Fruit fly (Drosophila melanogaster) whole organism, embryonic: ENCODE data around the gene ari-1.
A peak's percentile ranks its signal among the peaks of the same experiment; 100 is the strongest.

Experiments used
- Asciz ChIP-seq: fragments of 200-800 bp; sonication (Bioruptor generic); optimal IDR thresholded peaks from 2 replicates; lab custom pipeline; 2017; ENCODE audit warnings: missing biosample characterization, mild to moderate bottlenecking, missing genetic modification characterization, missing genetic modification reagents
- CG10274 ChIP-seq: fragments of 200-800 bp; sonication (Bioruptor generic); optimal IDR thresholded peaks from 3 replicates; lab custom pipeline; 2017; ENCODE audit warnings: missing biosample characterization, mild to moderate bottlenecking, missing genetic modification characterization
- CG12071 ChIP-seq: fragments of 200-800 bp; sonication (Bioruptor generic); optimal IDR thresholded peaks from 3 replicates; lab custom pipeline; 2018; ENCODE audit warnings: missing biosample characterization, mild to moderate bottlenecking, missing genetic modification characterization
- CG12219 ChIP-seq: fragments of 200-800 bp; sonication (Bioruptor generic); optimal IDR thresholded peaks from 3 replicates; lab custom pipeline; 2018; ENCODE audit warnings: missing biosample characterization, mild to moderate bottlenecking, missing genetic modification characterization
- CG12299 ChIP-seq: fragments of 200-800 bp; sonication (Bioruptor generic); optimal IDR thresholded peaks from 2 replicates; lab custom pipeline; 2018; ENCODE audit warnings: missing biosample characterization, mild to moderate bottlenecking, missing genetic modification characterization
- CG12659 ChIP-seq: fragments of 200-800 bp; sonication (Bioruptor generic); optimal IDR thresholded peaks from 3 replicates; lab custom pipeline; 2017; ENCODE audit warnings: mild to moderate bottlenecking, missing biosample characterization, missing genetic modification reagents, missing genetic modification characterization
- CG13296 ChIP-seq: fragments of 200-800 bp; sonication (Bioruptor generic); optimal IDR thresholded peaks from 3 replicates; lab custom pipeline; 2018; ENCODE audit warnings: missing biosample characterization, mild to moderate bottlenecking, missing genetic modification characterization
- CG13424 ChIP-seq: fragments of 200-800 bp; sonication (Bioruptor generic); optimal IDR thresholded peaks from 2 replicates; lab custom pipeline; 2019; ENCODE audit warnings: missing biosample characterization, mild to moderate bottlenecking, missing genetic modification characterization, moderate library complexity
- CG13894 ChIP-seq: fragments of 200-800 bp; sonication (Bioruptor generic); optimal IDR thresholded peaks from 3 replicates; lab custom pipeline; 2018; ENCODE audit warnings: missing biosample characterization, mild to moderate bottlenecking, missing genetic modification characterization, moderate library complexity
- CG14014 ChIP-seq: fragments of 200-800 bp; sonication (Bioruptor generic); IDR thresholded peaks from 2 replicates; pipeline ENCODE4 v1.3.6; 2022; ENCODE audit warnings: missing biosample characterization, missing genetic modification characterization
- CG14860 ChIP-seq: fragments of 200-800 bp; sonication (Bioruptor generic); IDR thresholded peaks from 3 replicates; pipeline ENCODE4 v1.3.6; 2022; ENCODE audit warnings: missing biosample characterization, missing genetic modification characterization; ENCODE audit not compliant: partially characterized antibody
- CG1529 ChIP-seq: fragments of 200-800 bp; sonication (Bioruptor generic); optimal IDR thresholded peaks from 3 replicates; lab custom pipeline; 2018; ENCODE audit warnings: missing biosample characterization, missing genetic modification characterization
- CG15479 ChIP-seq: fragments of 200-800 bp; sonication (Bioruptor generic); optimal IDR thresholded peaks from 3 replicates; lab custom pipeline; 2019; ENCODE audit warnings: missing biosample characterization, mild to moderate bottlenecking, missing genetic modification characterization, moderate library complexity
- CG15514 ChIP-seq: fragments of 200-800 bp; sonication (Bioruptor generic); optimal IDR thresholded peaks from 3 replicates; lab custom pipeline; 2017; ENCODE audit warnings: missing biosample characterization, missing genetic modification characterization, mild to moderate bottlenecking, moderate library complexity, missing genetic modification reagents
- CG1603 ChIP-seq: fragments of 200-800 bp; sonication (Bioruptor generic); optimal IDR thresholded peaks from 2 replicates; lab custom pipeline; 2019; ENCODE audit warnings: missing biosample characterization, mild to moderate bottlenecking, missing genetic modification characterization, moderate library complexity
- CG17328 ChIP-seq: fragments of 200-800 bp; sonication (Bioruptor generic); IDR thresholded peaks from 2 replicates; pipeline ENCODE4 v1.3.6; 2022; ENCODE audit warnings: missing biosample characterization, missing genetic modification characterization
- CG17385 ChIP-seq: fragments of 200-800 bp; sonication (Bioruptor generic); optimal IDR thresholded peaks from 3 replicates; lab custom pipeline; 2018; ENCODE audit warnings: missing biosample characterization, mild to moderate bottlenecking, missing genetic modification characterization
- CG17912 ChIP-seq: fragments of 200-800 bp; sonication (Bioruptor generic); optimal IDR thresholded peaks from 2 replicates; lab custom pipeline; 2018; ENCODE audit warnings: missing biosample characterization, mild to moderate bottlenecking, missing genetic modification characterization
- CG31365 ChIP-seq: fragments of 200-800 bp; sonication (Bioruptor generic); optimal IDR thresholded peaks from 2 replicates; lab custom pipeline; 2018; ENCODE audit warnings: missing biosample characterization, mild to moderate bottlenecking, missing genetic modification characterization
- CG34224 ChIP-seq: fragments of 200-800 bp; sonication (Bioruptor generic); IDR thresholded peaks from 3 replicates; pipeline ENCODE4 v1.3.6; 2022; ENCODE audit warnings: missing biosample characterization, missing genetic modification characterization; ENCODE audit not compliant: partially characterized antibody
- CG3995 ChIP-seq: fragments of 200-800 bp; sonication (Bioruptor generic); optimal IDR thresholded peaks from 3 replicates; lab custom pipeline; 2016; ENCODE audit warnings: missing biosample characterization, missing genetic modification characterization
- CG4360 ChIP-seq: fragments of 200-800 bp; sonication (Bioruptor generic); IDR thresholded peaks from 2 replicates; pipeline ENCODE4 v1.3.6; 2022; ENCODE audit warnings: missing biosample characterization, missing genetic modification characterization
- CG6683 ChIP-seq: fragments of 200-800 bp; sonication (Bioruptor generic); optimal IDR thresholded peaks from 2 replicates; lab custom pipeline; 2017; ENCODE audit warnings: missing biosample characterization, mild to moderate bottlenecking, missing genetic modification characterization, missing genetic modification reagents
- CG6765 ChIP-seq: fragments of 200-800 bp; sonication (Bioruptor generic); optimal IDR thresholded peaks from 3 replicates; lab custom pipeline; 2017; ENCODE audit warnings: missing biosample characterization, mild to moderate bottlenecking, missing genetic modification characterization
- CG6813 ChIP-seq: fragments of 200-800 bp; sonication (Bioruptor generic); optimal IDR thresholded peaks from 2 replicates; lab custom pipeline; 2017; ENCODE audit warnings: missing biosample characterization, missing genetic modification characterization, mild to moderate bottlenecking, moderate library complexity, missing genetic modification reagents
- CG7987 ChIP-seq: fragments of 200-800 bp; sonication (Bioruptor generic); optimal IDR thresholded peaks from 2 replicates; lab custom pipeline; 2018; ENCODE audit warnings: missing biosample characterization, mild to moderate bottlenecking, missing genetic modification characterization, moderate library complexity
- CrebB ChIP-seq: fragments of 200-800 bp; sonication (Bioruptor generic); optimal IDR thresholded peaks from 3 replicates; lab custom pipeline; 2018; ENCODE audit warnings: missing biosample characterization, mild to moderate bottlenecking, missing genetic modification characterization
- Dek ChIP-seq: fragments of 200-800 bp; sonication (Bioruptor generic); optimal IDR thresholded peaks from 3 replicates; lab custom pipeline; 2019; ENCODE audit warnings: missing biosample characterization, mild to moderate bottlenecking, missing genetic modification characterization, moderate library complexity
- Dll ChIP-seq: fragments of 200-800 bp; sonication (Bioruptor generic); IDR thresholded peaks from 4 replicates; pipeline ENCODE4 v1.3.6; 2022; ENCODE audit warnings: missing biosample characterization, missing genetic modification characterization; ENCODE audit not compliant: partially characterized antibody
- H15 ChIP-seq: fragments of 200-800 bp; sonication (Bioruptor generic); IDR thresholded peaks from 3 replicates; pipeline ENCODE4 v1.3.6; 2022; ENCODE audit warnings: missing biosample characterization, missing genetic modification characterization
- Meics ChIP-seq: fragments of 200-800 bp; sonication (Bioruptor generic); optimal IDR thresholded peaks from 2 replicates; lab custom pipeline; 2017; ENCODE audit warnings: missing biosample characterization, mild to moderate bottlenecking, missing genetic modification characterization
- ash1 ChIP-seq: fragments of 200-800 bp; sonication (Bioruptor generic); optimal IDR thresholded peaks from 2 replicates; lab custom pipeline; 2018; ENCODE audit warnings: missing biosample characterization, mild to moderate bottlenecking, missing genetic modification characterization
- ci ChIP-seq: fragments of 200-800 bp; sonication (Bioruptor generic); IDR thresholded peaks from 3 replicates; pipeline ENCODE4 v1.3.6; 2022; ENCODE audit warnings: missing biosample characterization, missing genetic modification characterization
- cwo ChIP-seq: fragments of 200-800 bp; sonication (Bioruptor generic); optimal IDR thresholded peaks from 3 replicates; lab custom pipeline; 2017; ENCODE audit warnings: missing biosample characterization, missing genetic modification characterization, mild to moderate bottlenecking, moderate library complexity, missing genetic modification reagents
- dati ChIP-seq: fragments of 200-800 bp; sonication (Bioruptor generic); IDR thresholded peaks from 2 replicates; pipeline ENCODE4 v1.3.6; 2022; ENCODE audit warnings: missing biosample characterization, missing genetic modification characterization
- disco-r ChIP-seq: fragments of 200-800 bp; sonication (Bioruptor generic); optimal IDR thresholded peaks from 2 replicates; lab custom pipeline; 2016; ENCODE audit warnings: missing biosample characterization, missing genetic modification characterization
- fd102C ChIP-seq: fragments of 200-800 bp; sonication (Bioruptor generic); optimal IDR thresholded peaks from 2 replicates; lab custom pipeline; 2018; ENCODE audit warnings: missing biosample characterization, mild to moderate bottlenecking, missing genetic modification characterization, moderate library complexity
- gsb-n ChIP-seq: fragments of 200-800 bp; sonication (Bioruptor generic); optimal IDR thresholded peaks from 3 replicates; lab custom pipeline; 2018; ENCODE audit warnings: missing biosample characterization, mild to moderate bottlenecking, missing genetic modification characterization
- hkb ChIP-seq, 2 experiments: fragments of 200-800 bp in 1 of 2; fragments of >200 bp in 1 of 2; sonication (Bioruptor generic) in 1 of 2; IDR thresholded peaks in 1 of 2; optimal IDR thresholded peaks in 1 of 2; 2 replicates each; pipeline versions ENCODE4 v1.3.6 to Lab custom; 2017 to 2022; ENCODE audit warnings: missing biosample characterization in 1 of 2, missing genetic modification characterization in 1 of 2
- jigr1 ChIP-seq: fragments of 200-800 bp; sonication (Bioruptor generic); IDR thresholded peaks from 3 replicates; pipeline ENCODE4 v1.3.6; 2022; ENCODE audit warnings: missing biosample characterization, missing genetic modification characterization
- peb ChIP-seq: fragments of 200-800 bp; sonication (Bioruptor generic); IDR thresholded peaks from 2 replicates; pipeline ENCODE4 v1.3.6; 2022; ENCODE audit warnings: missing biosample characterization, missing genetic modification characterization
- pzg ChIP-seq: fragments of 200-800 bp; sonication (Bioruptor generic); optimal IDR thresholded peaks from 3 replicates; lab custom pipeline; 2018; ENCODE audit warnings: missing biosample characterization, mild to moderate bottlenecking, missing genetic modification characterization, moderate library complexity
- salm ChIP-seq: fragments of 200-800 bp; sonication (Bioruptor generic); optimal IDR thresholded peaks from 2 replicates; lab custom pipeline; 2018; ENCODE audit warnings: missing biosample characterization, mild to moderate bottlenecking, missing genetic modification characterization
- schlank ChIP-seq: fragments of 200-800 bp; sonication (Bioruptor generic); optimal IDR thresholded peaks from 2 replicates; lab custom pipeline; 2018; ENCODE audit warnings: missing biosample characterization, mild to moderate bottlenecking, missing genetic modification characterization
- wdn ChIP-seq: fragments of 200-800 bp; sonication (Bioruptor generic); IDR thresholded peaks from 2 replicates; pipeline ENCODE4 v1.3.6; 2022; ENCODE audit warnings: missing biosample characterization, missing genetic modification characterization
- zen ChIP-seq: fragments of 200-800 bp; sonication (Bioruptor generic); optimal IDR thresholded peaks from 3 replicates; lab custom pipeline; 2018; ENCODE audit warnings: missing biosample characterization, mild to moderate bottlenecking, missing genetic modification characterization, moderate library complexity
- zfh2 ChIP-seq: fragments of 200-800 bp; sonication (Bioruptor generic); optimal IDR thresholded peaks from 2 replicates; lab custom pipeline; 2016; ENCODE audit warnings: missing biosample characterization, missing genetic modification characterization

Gene ari-1

dm6 chrX:18083528-18084365, 53.8 kb downstream of the ari-1 start (continued):
- TF ChIP-seq CG12071 (GFP tag; lab: Kevin White, UChicago) (peak; percentile 25), zfh2 (no peak), CG13894 (no peak), salm (no peak), CG17328 (no peak), Dll (GFP tag; lab: Robert Waterston, UW) (no peak), gsb-n (tag; lab: Kevin White, UChicago) (no peak), fd102C (GFP tag; lab: Kevin White, UChicago) (no peak), peb (no peak), CG15479 (GFP tag; lab: Kevin White, UChicago) (no peak), CG4360 (GFP tag; lab: Robert Waterston, UW) (no peak), CG14014 (GFP tag; lab: Robert Waterston, UW) (no peak), jigr1 (no peak), dati (GFP tag; lab: Robert Waterston, UW) (no peak), Dek (tag; lab: Kevin White, UChicago) (no peak), CG12659 (no peak), CG14860 (GFP tag; lab: Robert Waterston, UW) (no peak), CG3995 (GFP tag; lab: Kevin White, UChicago) (no peak), CG10274 (GFP tag; lab: Kevin White, UChicago) (peak; percentile 28)

DNA sequence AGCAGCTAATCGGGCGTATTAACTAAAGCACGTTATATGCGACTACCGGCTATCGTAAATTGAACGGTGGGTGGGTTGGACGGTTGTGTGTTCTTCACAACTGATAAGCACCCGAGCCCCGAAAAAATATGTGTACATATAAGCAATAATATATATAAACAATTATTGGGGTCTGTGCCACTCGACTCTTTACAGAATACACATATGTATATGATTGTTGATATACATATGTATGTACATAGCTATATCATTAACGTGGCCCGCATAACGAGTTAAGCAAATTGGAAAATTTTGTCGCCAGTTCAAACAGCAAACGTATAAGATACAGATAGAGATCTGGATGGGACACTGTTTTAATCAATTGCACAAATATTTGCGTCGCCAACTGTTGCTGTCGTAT, 54.9 kb downstream of the ari-1 start:
- TF ChIP-seq CG6813 (peak; percentile 28), cwo (GFP tag; lab: Kevin White, UChicago) (peak; percentile 21), CG34224 (GFP tag; lab: Robert Waterston, UW) (no peak), zen (tag; lab: Kevin White, UChicago) (no peak), CG15514 (peak; percentile 51), CG1603 (tag; lab: Kevin White, UChicago) (no peak), disco-r (GFP tag; lab: Kevin White, UChicago) (no peak), CG6765 (GFP tag; lab: Kevin White, UChicago) (peak; percentile 59), CG13424 (tag; lab: Kevin White, UChicago) (peak; percentile 37), hkb (optimal IDR thresholded peaks at IDR 0.05; lab: Kevin White, UChicago) (no peak), hkb (GFP tag; IDR thresholded peaks at IDR 0.05; lab: Robert Waterston, UW) (0 out of 2 replicates have a peak, but pooled peaks have one; percentile 40), CG6683 (no peak), CG12299 (tag; lab: Kevin White, UChicago) (peak; percentile 67), CG13296 (GFP tag; lab: Kevin White, UChicago) (peak; percentile 80), CG17912 (peak; percentile 45), CG17385 (GFP tag; lab: Kevin White, UChicago) (no peak), schlank (tag; lab: Kevin White, UChicago) (peak; percentile 28), CG10274 (GFP tag; lab: Kevin White, UChicago) (no peak), CG1529 (GFP tag; lab: Kevin White, UChicago) (no peak), H15 (GFP tag; lab: Robert Waterston, UW) (no peak), ash1 (GFP tag; lab: Kevin White, UChicago) (peak; percentile 11), ci (GFP tag; lab: Robert Waterston, UW) (peak; percentile 53; the same call in 1 of the 3 replicates), CG12659 (peak; percentile 30), pzg (no peak), CG12219 (GFP tag; lab: Kevin White, UChicago) (peak; percentile 24), CG7987 (GFP tag; lab: Kevin White, UChicago) (peak; percentile 11), CrebB (tag; lab: Kevin White, UChicago) (peak; percentile 62), Asciz (GFP tag; lab: Kevin White, UChicago) (peak; percentile 51), wdn (GFP tag; lab: Robert Waterston, UW) (no peak), Meics (GFP tag; lab: Kevin White, UChicago) (peak; percentile 47), CG31365 (peak; percentile 31)
